Worm (Caenorhabditis elegans): Measurements from ENCODE around the gene dhs-14.

The dhs-14 gene

DNA sequence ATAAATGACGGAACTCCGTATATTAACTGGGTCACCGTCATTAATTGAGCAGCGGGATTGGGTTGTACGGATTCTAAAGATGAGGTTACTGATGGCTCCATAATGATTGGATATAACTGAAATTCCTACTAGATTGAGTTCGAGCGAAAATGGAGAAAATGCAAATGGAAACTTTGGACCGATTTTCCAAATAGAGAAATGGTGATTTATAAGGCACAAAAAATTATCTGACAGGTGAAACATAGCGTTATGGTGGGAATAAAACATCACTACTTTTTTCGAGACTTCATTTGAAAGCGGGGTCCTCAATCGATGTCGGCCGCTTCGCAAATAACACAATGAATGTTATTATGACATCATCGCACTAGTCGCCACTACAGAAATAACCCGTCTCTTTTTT, 42.4 kb downstream of the dhs-14 start, which contains the start of gene srg-60:
srg-60 (minus strand) TSS at position 101 of the 400 bp plus-strand sequence.
- no peak for TF ChIP-seq unc-62 (GFP tag; optimal IDR thresholded peaks at IDR 0.05)

- TF ChIP-seq unc-62 (GFP tag; optimal IDR thresholded peaks at IDR 0.05): no peak
These were observed 44.2 kb downstream of the dhs-14 start, which contains the start of gene srt-27 for ce11 chrV:2720763-2721162. Gene srt-27 (minus strand): TSS chrV:2720863.

ce11 chrV:2718688-2719185, 46.3 kb downstream of the dhs-14 start, which contains the start of gene srt-29:
Gene srt-29 (minus strand): TSS chrV:2719135.
- TF ChIP-seq unc-62 (GFP tag; optimal IDR thresholded peaks at IDR 0.05): no peak

DNA sequence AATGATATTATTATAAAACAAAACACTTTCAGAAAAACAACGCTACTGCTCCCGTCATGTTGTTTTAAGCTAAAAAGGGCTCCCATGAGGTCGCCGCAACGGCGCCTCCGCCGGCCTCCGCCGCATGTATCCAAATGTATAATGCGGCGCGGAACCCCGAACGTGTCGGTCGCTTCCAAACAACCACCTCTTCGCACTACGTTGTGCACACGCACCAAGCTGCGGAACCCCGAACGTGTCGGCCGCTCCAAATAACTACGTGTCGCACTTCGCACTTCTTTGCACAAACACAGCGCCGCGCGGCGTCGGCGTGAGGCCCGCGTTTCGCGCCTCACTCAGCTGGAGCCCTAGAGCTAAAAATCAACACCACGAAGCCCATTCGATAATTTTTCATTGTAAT, 48.1 kb downstream of the dhs-14 start:
- no peak for TF ChIP-seq unc-62 (GFP tag; optimal IDR thresholded peaks at IDR 0.05)

Data from whole organism, dauer.